Worm (Caenorhabditis elegans): Measurements from ENCODE around the gene acs-11.

DNA sequence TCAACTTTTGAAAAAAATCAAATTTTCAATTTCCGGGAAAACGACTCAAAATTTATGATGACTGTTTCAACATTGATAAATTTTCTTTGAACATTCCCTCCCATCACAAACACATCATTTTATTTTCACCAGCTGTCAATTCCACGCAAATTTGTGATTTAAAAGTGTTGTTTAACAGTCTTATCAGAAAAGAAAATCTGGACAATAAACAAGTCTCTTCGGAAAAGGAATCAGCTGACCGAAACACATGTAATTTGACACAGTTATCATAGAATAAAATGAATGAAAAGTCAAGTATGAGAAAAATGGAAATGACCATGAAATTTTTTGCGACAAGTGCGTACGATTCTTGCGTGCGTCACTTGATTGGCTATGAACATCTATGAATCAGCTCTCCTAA, 27.2 kb downstream of the acs-11 start:
- TF ChIP-seq nhr-76 (tag; optimal IDR thresholded peaks at IDR 0.05) (no peak), elt-1 (tag; optimal IDR thresholded peaks at IDR 0.05; ENCODE audit: borderline replicate concordance, insufficient read depth) (no peak), nhr-12 (tag; optimal IDR thresholded peaks at IDR 0.05) (no peak), nhr-28 (tag; optimal IDR thresholded peaks at IDR 0.05) (no peak), elt-3 (tag; optimal IDR thresholded peaks at IDR 0.05) (no peak), M03D4.4 (tag; optimal IDR thresholded peaks at IDR 0.05) (no peak), unc-62 (GFP tag; optimal IDR thresholded peaks at IDR 0.05) (no peak)

All from whole organism, mixed stage, embryonic.